Worm (Caenorhabditis elegans) whole organism, L4 larva: ENCODE data around the gene C06A8.8.
A peak's percentile ranks its signal among the peaks of the same experiment; 100 is the strongest.

Source experiments
- T26A8.4 ChIP-seq: fragments of 200-800 bp; sonication (Bioruptor generic); IDR thresholded peaks from 2 replicates; pipeline ENCODE4 v1.3.6; 2022; ENCODE audit warnings: missing genetic modification characterization, missing compliant biosample characterization
- ama-1 ChIP-seq: fragments of 150-350 bp; optimal IDR thresholded peaks from 2 replicates; lab custom pipeline; 2014; ENCODE audit warnings: inconsistent platforms, mixed read lengths
- ceh-82 ChIP-seq: sonication (generic microtip); optimal IDR thresholded peaks from 2 replicates; lab custom pipeline; 2017; ENCODE audit warnings: missing biosample characterization, missing genetic modification characterization
- daf-12 ChIP-seq: fragments of 150-350 bp; optimal IDR thresholded peaks from 2 replicates; lab custom pipeline; 2014; ENCODE audit warnings: missing biosample characterization, missing genetic modification reagents, missing genetic modification characterization
- dmd-6 ChIP-seq: fragments of 200-800 bp; sonication (Bioruptor generic); IDR thresholded peaks from 2 replicates; pipeline ENCODE4 v1.3.6; 2022; ENCODE audit warnings: missing genetic modification reagents, missing genetic modification characterization, missing compliant biosample characterization
- dve-1 ChIP-seq: sonication (generic microtip); optimal IDR thresholded peaks from 2 replicates; lab custom pipeline; 2017; ENCODE audit warnings: antibody characterized with exemption, mild to moderate bottlenecking, missing genetic modification characterization, missing compliant biosample characterization; ENCODE audit not compliant: insufficient read depth
- jun-1 ChIP-seq: fragments of 150-350 bp; optimal IDR thresholded peaks from 2 replicates; lab custom pipeline; 2014; ENCODE audit warnings: missing biosample characterization, missing genetic modification reagents, missing genetic modification characterization
- mep-1 ChIP-seq: fragments of 150-350 bp; sonication (generic microtip); optimal IDR thresholded peaks from 3 replicates; lab custom pipeline; 2014; ENCODE audit warnings: missing biosample characterization, missing genetic modification characterization
- nhr-11 ChIP-seq: fragments of 150-350 bp; optimal IDR thresholded peaks from 2 replicates; lab custom pipeline; 2014; ENCODE audit warnings: missing biosample characterization, missing genetic modification characterization
- nhr-6 ChIP-seq: fragments of 150-350 bp; optimal IDR thresholded peaks from 2 replicates; lab custom pipeline; 2014; ENCODE audit warnings: missing biosample characterization, missing genetic modification characterization
- unc-39 ChIP-seq: sonication (generic microtip); optimal IDR thresholded peaks from 2 replicates; lab custom pipeline; 2017; ENCODE audit warnings: missing biosample characterization, missing genetic modification characterization

DNA sequence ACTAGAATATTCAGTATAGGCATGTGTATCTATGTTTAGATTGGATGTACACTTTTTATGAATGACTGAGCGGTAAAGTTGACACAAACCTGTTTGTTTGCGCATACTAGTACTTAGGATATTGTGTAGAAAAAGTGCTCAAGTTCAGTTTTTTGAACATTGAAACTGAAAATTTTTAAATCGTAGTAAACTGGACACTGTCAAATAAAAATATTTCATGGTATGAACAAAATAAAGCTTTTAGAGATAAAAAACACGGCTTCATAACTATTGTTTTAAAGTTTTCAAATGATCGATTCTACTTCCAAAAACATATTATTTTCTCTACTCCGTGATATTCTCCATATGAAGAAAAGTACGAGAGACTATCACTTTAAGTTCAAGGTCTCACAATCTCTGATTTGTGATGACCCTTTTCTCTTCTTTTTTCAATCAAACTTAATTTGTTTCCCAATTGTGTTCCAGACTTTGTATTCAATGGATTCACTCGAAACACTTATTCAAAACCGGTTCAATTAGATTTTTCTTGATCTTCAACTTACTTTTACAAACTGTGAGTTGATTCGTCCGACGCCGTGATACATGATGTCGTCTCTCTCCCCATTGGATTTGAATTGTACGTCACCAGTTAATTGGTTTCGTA, 19.7 kb upstream of the C06A8.8 start:
- TF ChIP-seq mep-1 (peak; percentile 56), ceh-82 (tag; lab: Kevin White, UChicago) (no peak), jun-1 (tag; lab: Kevin White, UChicago) (no peak), unc-39 (tag; lab: Kevin White, UChicago) (no peak), nhr-11 (tag; lab: Kevin White, UChicago) (no peak), ama-1 (lab: Kevin White, UChicago) (peak; percentile 47), dmd-6 (GFP tag; lab: Robert Waterston, UW) (no peak), T26A8.4 (GFP tag; lab: Robert Waterston, UW) (peak; percentile 25; the same call in 1 of the 2 replicates), dve-1 (tag; lab: Kevin White, UChicago) (no peak), daf-12 (tag; lab: Kevin White, UChicago) (no peak), nhr-6 (tag; lab: Kevin White, UChicago) (no peak)
